Worm (Caenorhabditis elegans) whole organism, L3 larva: ENCODE measurements around the gene asah-2.
A peak's percentile ranks its signal among the peaks of the same experiment; 100 is the strongest.

Source experiments
- R02D3.7 ChIP-seq: fragments of 150-350 bp; optimal IDR thresholded peaks from 2 replicates; lab custom pipeline; 2014; ENCODE audit warnings: missing biosample characterization, missing genetic modification characterization
- aly-2 ChIP-seq: fragments of 150-350 bp; optimal IDR thresholded peaks from 2 replicates; lab custom pipeline; 2014; ENCODE audit warnings: missing biosample characterization, missing genetic modification characterization
- ama-1 ChIP-seq: fragments of 150-350 bp; optimal IDR thresholded peaks from 2 replicates; lab custom pipeline; 2018
- ceh-16 ChIP-seq: sonication (generic microtip); optimal IDR thresholded peaks from 2 replicates; lab custom pipeline; 2017; ENCODE audit warnings: missing biosample characterization, missing genetic modification characterization
- ceh-9 ChIP-seq: sonication (generic microtip); optimal IDR thresholded peaks from 2 replicates; lab custom pipeline; 2018; ENCODE audit warnings: missing biosample characterization, missing genetic modification characterization
- daf-12 ChIP-seq: fragments of 150-350 bp; optimal IDR thresholded peaks from 2 replicates; lab custom pipeline; 2014; ENCODE audit warnings: missing biosample characterization, missing genetic modification reagents, missing genetic modification characterization
- elt-1 ChIP-seq: fragments of 150-350 bp; optimal IDR thresholded peaks from 2 replicates; lab custom pipeline; 2014; ENCODE audit warnings: missing biosample characterization, missing genetic modification characterization
- elt-2 ChIP-seq: sonication (generic microtip); optimal IDR thresholded peaks from 2 replicates; lab custom pipeline; 2016; ENCODE audit warnings: missing genetic modification reagents, mild to moderate bottlenecking, missing genetic modification characterization, missing compliant biosample characterization
- elt-3 ChIP-seq, 3 experiments: fragments of 150-350 bp in 1 of 3; sonication (generic microtip) in 2 of 3; optimal IDR thresholded peaks; 2 replicates in 2 of 3; 4 replicates in 1 of 3; lab custom pipeline; 2014 to 2017; ENCODE audit warnings: missing biosample characterization in 3 of 3, missing genetic modification characterization in 3 of 3
- eor-1 ChIP-seq, 2 experiments: fragments of 150-350 bp; optimal IDR thresholded peaks; 2 replicates each; lab custom pipeline; 2014 to 2018; ENCODE audit warnings: missing biosample characterization in 2 of 2, missing genetic modification characterization in 2 of 2
- fkh-10 ChIP-seq: sonication (generic microtip); optimal IDR thresholded peaks from 2 replicates; lab custom pipeline; 2017; ENCODE audit warnings: missing biosample characterization, missing genetic modification reagents, missing genetic modification characterization
- fkh-2 ChIP-seq: fragments of 150-350 bp; optimal IDR thresholded peaks from 2 replicates; lab custom pipeline; 2014; ENCODE audit warnings: missing biosample characterization, missing genetic modification reagents, missing genetic modification characterization
- fos-1 ChIP-seq: fragments of 150-350 bp; optimal IDR thresholded peaks from 2 replicates; lab custom pipeline; 2014; ENCODE audit warnings: missing biosample characterization, missing genetic modification characterization
- hmg-11 ChIP-seq: sonication (generic microtip); optimal IDR thresholded peaks from 2 replicates; lab custom pipeline; 2016; ENCODE audit warnings: missing genetic modification characterization, missing compliant biosample characterization
- jun-1 ChIP-seq: fragments of 150-350 bp; optimal IDR thresholded peaks from 2 replicates; lab custom pipeline; 2014; ENCODE audit warnings: missing biosample characterization, missing genetic modification reagents, missing genetic modification characterization
- lin-39 ChIP-seq: fragments of 150-350 bp; optimal IDR thresholded peaks from 2 replicates; lab custom pipeline; 2018; ENCODE audit warnings: missing biosample characterization, missing genetic modification reagents, missing genetic modification characterization
- lsy-12 ChIP-seq: sonication (generic microtip); optimal IDR thresholded peaks from 2 replicates; lab custom pipeline; 2016; ENCODE audit warnings: mild to moderate bottlenecking, missing genetic modification characterization, missing compliant biosample characterization
- mml-1 ChIP-seq: fragments of 150-350 bp; sonication (generic microtip); optimal IDR thresholded peaks from 3 replicates; lab custom pipeline; 2014; ENCODE audit warnings: missing biosample characterization, missing genetic modification characterization
- nfya-1 ChIP-seq: sonication (generic microtip); optimal IDR thresholded peaks from 2 replicates; lab custom pipeline; 2017; ENCODE audit warnings: missing genetic modification characterization, mild to moderate bottlenecking, missing compliant biosample characterization, antibody characterized with exemption, moderate library complexity; ENCODE audit not compliant: insufficient read depth
- nhr-11 ChIP-seq: fragments of 150-350 bp; optimal IDR thresholded peaks from 2 replicates; lab custom pipeline; 2014; ENCODE audit warnings: missing biosample characterization, missing genetic modification characterization
- nhr-12 ChIP-seq: fragments of 150-350 bp; optimal IDR thresholded peaks from 2 replicates; lab custom pipeline; 2014; ENCODE audit warnings: missing biosample characterization, missing genetic modification characterization
- nhr-237 ChIP-seq: fragments of 150-350 bp; optimal IDR thresholded peaks from 2 replicates; lab custom pipeline; 2014; ENCODE audit warnings: missing biosample characterization, missing genetic modification characterization
- nhr-25 ChIP-seq: sonication (generic microtip); optimal IDR thresholded peaks from 2 replicates; lab custom pipeline; 2017; ENCODE audit warnings: missing biosample characterization, missing genetic modification characterization
- nhr-28 ChIP-seq: fragments of 150-350 bp; optimal IDR thresholded peaks from 2 replicates; lab custom pipeline; 2014; ENCODE audit warnings: missing biosample characterization, missing genetic modification characterization
- nhr-43 ChIP-seq: sonication (generic microtip); optimal IDR thresholded peaks from 2 replicates; lab custom pipeline; 2016; ENCODE audit warnings: mild to moderate bottlenecking, missing genetic modification characterization, missing compliant biosample characterization; ENCODE audit not compliant: poor library complexity, severe bottlenecking
- nhr-67 ChIP-seq: fragments of 150-350 bp; optimal IDR thresholded peaks from 2 replicates; lab custom pipeline; 2014; ENCODE audit warnings: missing biosample characterization, missing genetic modification characterization
- nhr-77 ChIP-seq: fragments of 150-350 bp; optimal IDR thresholded peaks from 2 replicates; lab custom pipeline; 2014; ENCODE audit warnings: missing biosample characterization, missing genetic modification characterization
- pha-4 ChIP-seq: fragments of 150-350 bp; optimal IDR thresholded peaks from 2 replicates; lab custom pipeline; 2014; ENCODE audit warnings: missing biosample characterization, missing genetic modification reagents, missing genetic modification characterization
- pqm-1 ChIP-seq: fragments of 150-350 bp; optimal IDR thresholded peaks from 2 replicates; lab custom pipeline; 2017; ENCODE audit warnings: missing biosample characterization, missing genetic modification characterization, inconsistent platforms
- sea-2 ChIP-seq: fragments of 150-350 bp; sonication (generic microtip); optimal IDR thresholded peaks from 4 replicates; lab custom pipeline; 2014; ENCODE audit warnings: missing biosample characterization, missing genetic modification reagents, missing genetic modification characterization
- skn-1 ChIP-seq: fragments of 150-350 bp; optimal IDR thresholded peaks from 2 replicates; lab custom pipeline; 2014; ENCODE audit warnings: missing biosample characterization, missing genetic modification characterization
- snpc-4 ChIP-seq: fragments of 150-350 bp; optimal IDR thresholded peaks from 2 replicates; lab custom pipeline; 2014; ENCODE audit warnings: missing biosample characterization, missing genetic modification characterization
- unc-39 ChIP-seq: sonication (generic microtip); optimal IDR thresholded peaks from 4 replicates; lab custom pipeline; 2017; ENCODE audit warnings: missing biosample characterization, missing genetic modification characterization
- unc-62 ChIP-seq: fragments of 150-350 bp; sonication (generic microtip); optimal IDR thresholded peaks from 4 replicates; lab custom pipeline; 2014; ENCODE audit warnings: missing biosample characterization, missing genetic modification reagents, missing genetic modification characterization
- zag-1 ChIP-seq: fragments of 150-350 bp; optimal IDR thresholded peaks from 2 replicates; lab custom pipeline; 2014; ENCODE audit warnings: missing biosample characterization, missing genetic modification characterization
- ztf-11 ChIP-seq: fragments of 150-350 bp; optimal IDR thresholded peaks from 2 replicates; lab custom pipeline; 2014; ENCODE audit warnings: missing biosample characterization, missing genetic modification characterization
- ztf-4 ChIP-seq: fragments of 150-350 bp; optimal IDR thresholded peaks from 2 replicates; lab custom pipeline; 2014; ENCODE audit warnings: missing biosample characterization, missing genetic modification characterization

The asah-2 gene

ce11 chrII:10131760-10132159, 7.6 kb upstream of the asah-2 start, which contains the start of gene F27E5.5:
TSS of gene F27E5.5 (minus strand) at chrII:10131860.
- TF ChIP-seq zag-1 (tag; lab: Kevin White, UChicago) (no peak), R02D3.7 (tag; lab: Kevin White, UChicago) (no peak), fkh-10 (GFP tag; lab: Kevin White, UChicago) (no peak), nhr-237 (tag; lab: Kevin White, UChicago) (no peak), unc-39 (tag; lab: Kevin White, UChicago) (no peak), daf-12 (tag; lab: Kevin White, UChicago) (no peak)

- TF ChIP-seq nhr-12 (tag; lab: Kevin White, UChicago) (no peak), skn-1 (no peak), nhr-11 (peak; percentile 39)
These were observed 6.6 kb upstream of the asah-2 start for ce11 chrII:10132818-10133217.

- TF ChIP-seq pha-4 (tag; lab: Kevin White, UChicago) (peak; percentile 68), elt-2 (peak; percentile 95), jun-1 (peak; percentile 47), fkh-10 (GFP tag; lab: Kevin White, UChicago) (no peak), nhr-43 (no peak), fkh-2 (tag; lab: Kevin White, UChicago) (no peak), pqm-1 (peak; percentile 93), mml-1 (tag; lab: Kevin White, UChicago) (no peak), aly-2 (tag; lab: Kevin White, UChicago) (no peak), ztf-4 (tag; lab: Kevin White, UChicago) (no peak), fos-1 (tag; lab: Kevin White, UChicago) (peak; percentile 16), skn-1 (peak; percentile 14), nhr-28 (tag; lab: Kevin White, UChicago) (no peak)
These were observed 5.0 kb upstream of the asah-2 start, which contains the start of gene F27E5.9 for ce11 chrII:10134285-10134995. TSS of gene F27E5.9 (plus strand) at chrII:10134945.

- TF ChIP-seq pha-4 (tag; lab: Kevin White, UChicago): peak; percentile 22
- TF ChIP-seq ama-1 (lab: Kevin White, UChicago): no peak
These were observed 2.6 kb upstream of the asah-2 start for ce11 chrII:10136771-10137170.

ce11 chrII:10137358-10137757, 2.0 kb upstream of the asah-2 start, which contains the start of gene phg-1:
TSS of gene phg-1 (plus strand) at chrII:10137658.
- no peak for TF ChIP-seq snpc-4
- TF ChIP-seq, all 47 proteins: peak for 0

- TF ChIP-seq hmg-11 (tag; lab: Kevin White, UChicago) (no peak), unc-39 (tag; lab: Kevin White, UChicago) (no peak), nfya-1 (no peak), pha-4 (tag; lab: Kevin White, UChicago) (no peak), pqm-1 (no peak), elt-3 (tag; optimal IDR thresholded peaks at IDR 0.05; lab: Kevin White, UChicago) (no peak), ceh-9 (no peak), nhr-43 (no peak), ceh-16 (tag; lab: Kevin White, UChicago) (no peak), zag-1 (tag; lab: Kevin White, UChicago) (no peak)
These were observed 4.7 kb downstream of the asah-2 start, which contains the start of gene F27E5.3 for ce11 chrII:10144092-10144491. TSS of gene F27E5.3 (minus strand) at chrII:10144192.

- no peak for TF ChIP-seq ztf-11
- TF ChIP-seq unc-62 (GFP tag; lab: Kevin White, UChicago): no peak
- TF ChIP-seq nhr-43: no peak
- no peak for TF ChIP-seq eor-1 (tag; optimal IDR thresholded peaks at IDR 0.05; lab: Kevin White, UChicago)
- no peak for TF ChIP-seq lsy-12
- TF ChIP-seq fkh-10 (GFP tag; lab: Kevin White, UChicago): no peak
- TF ChIP-seq elt-3 (tag; optimal IDR thresholded peaks at IDR 0.05; lab: Kevin White, UChicago): no peak
- TF ChIP-seq R02D3.7 (tag; lab: Kevin White, UChicago): no peak
- no peak for TF ChIP-seq ceh-9
- no peak for TF ChIP-seq nhr-67 (tag; lab: Kevin White, UChicago)
- no peak for TF ChIP-seq nhr-25 (tag; lab: Kevin White, UChicago)
- TF ChIP-seq elt-2: no peak
- TF ChIP-seq sea-2 (GFP tag; lab: Kevin White, UChicago): no peak
- TF ChIP-seq elt-1 (tag; lab: Kevin White, UChicago): no peak
- no peak for TF ChIP-seq nhr-77
- TF ChIP-seq nhr-237 (tag; lab: Kevin White, UChicago): no peak
- no peak for TF ChIP-seq zag-1 (tag; lab: Kevin White, UChicago)
- no peak for TF ChIP-seq lin-39 (tag; lab: Kevin White, UChicago)
- no peak for TF ChIP-seq skn-1
These were observed 7.1 kb downstream of the asah-2 start, which contains the start of gene pax-3 for ce11 chrII:10146488-10146887. TSS of gene pax-3 (plus strand) at chrII:10146570.
